Worm (Caenorhabditis elegans) whole organism, early embryonic: Measurements from ENCODE around the gene lpr-5.

Source experiments
- F13C5.2 ChIP-seq: sonication (generic microtip); optimal IDR thresholded peaks from 2 replicates; lab custom pipeline; 2017; ENCODE audit warnings: mild to moderate bottlenecking, missing genetic modification characterization, inconsistent platforms, missing compliant biosample characterization
- aly-1 ChIP-seq: sonication (generic microtip); optimal IDR thresholded peaks from 2 replicates; lab custom pipeline; 2016; ENCODE audit warnings: missing genetic modification characterization, missing compliant biosample characterization
- ama-1 ChIP-seq: fragments of 150-350 bp; optimal IDR thresholded peaks from 2 replicates; lab custom pipeline; 2014
- ceh-13 ChIP-seq: fragments of 200-800 bp; sonication (Bioruptor generic); optimal IDR thresholded peaks from 2 replicates; lab custom pipeline; 2018; ENCODE audit warnings: mild to moderate bottlenecking, missing genetic modification characterization, missing compliant biosample characterization
- ceh-36 ChIP-seq: sonication (generic microtip); optimal IDR thresholded peaks from 2 replicates; lab custom pipeline; 2016; ENCODE audit warnings: missing genetic modification characterization, inconsistent platforms, missing compliant biosample characterization
- ets-7 ChIP-seq: sonication (generic microtip); optimal IDR thresholded peaks from 2 replicates; lab custom pipeline; 2016; ENCODE audit warnings: missing genotype, missing genetic modification characterization, missing compliant biosample characterization
- flt-1 ChIP-seq: fragments of 200-800 bp; sonication (Bioruptor generic); IDR thresholded peaks from 2 replicates; pipeline ENCODE4 v1.3.6; 2022; ENCODE audit warnings: missing genetic modification characterization, missing compliant biosample characterization
- hmbx-1 ChIP-seq: sonication (generic microtip); optimal IDR thresholded peaks from 2 replicates; lab custom pipeline; 2016; ENCODE audit warnings: mild to moderate bottlenecking, missing genetic modification characterization, missing compliant biosample characterization
- hmg-4 ChIP-seq: fragments of 200-800 bp; sonication (Bioruptor generic); optimal IDR thresholded peaks from 2 replicates; lab custom pipeline; 2018; ENCODE audit warnings: mild to moderate bottlenecking, missing genetic modification characterization, missing compliant biosample characterization
- hnd-1 ChIP-seq: sonication (generic microtip); optimal IDR thresholded peaks from 2 replicates; lab custom pipeline; 2016; ENCODE audit warnings: missing genetic modification characterization, missing compliant biosample characterization
- pes-1 ChIP-seq: fragments of 200-800 bp; sonication (Bioruptor generic); IDR thresholded peaks from 2 replicates; pipeline ENCODE4 v1.3.6; 2022; ENCODE audit warnings: missing genetic modification reagents, missing genetic modification characterization, missing compliant biosample characterization
- scrt-1 ChIP-seq: fragments of 200-800 bp; sonication (Bioruptor generic); IDR thresholded peaks from 2 replicates; pipeline ENCODE4 v1.3.6; 2022; ENCODE audit warnings: missing genetic modification characterization, missing compliant biosample characterization
- tbx-11 ChIP-seq: fragments of 200-800 bp; sonication (Bioruptor generic); IDR thresholded peaks from 2 replicates; pipeline ENCODE4 v1.3.6; 2022; ENCODE audit warnings: missing genetic modification characterization, missing compliant biosample characterization
- tra-4 ChIP-seq: sonication (generic microtip); optimal IDR thresholded peaks from 2 replicates; lab custom pipeline; 2017; ENCODE audit warnings: missing genetic modification characterization, missing compliant biosample characterization

ce11 chrX:11012337-11012736 lies 49.6 kb upstream of the lpr-5 start, which contains the start of gene F58A3.3:
- TF ChIP-seq ama-1 (lab: Kevin White, UChicago) (no peak), ceh-13 (GFP tag; lab: Kevin White, UChicago) (no peak), scrt-1 (GFP tag; lab: Robert Waterston, UW) (no peak), flt-1 (no peak), tbx-11 (GFP tag; lab: Robert Waterston, UW) (no peak), hmg-4 (no peak), tra-4 (no peak), hnd-1 (tag; lab: Kevin White, UChicago) (no peak), pes-1 (no peak), ceh-36 (tag; lab: Kevin White, UChicago) (no peak), aly-1 (no peak), hmbx-1 (no peak), F13C5.2 (tag; lab: Kevin White, UChicago) (no peak), ets-7 (no peak)
